Fruit fly (Drosophila melanogaster) whole organism, wandering third instar larva: ENCODE data around the gene CG31224.
A peak's percentile ranks its signal among the peaks of the same experiment; 100 is the strongest.

ENCODE experiments used
- Abd-B ChIP-seq: fragments of >200 bp; optimal IDR thresholded peaks from 2 replicates; lab custom pipeline; 2017; ENCODE audit warnings: missing biosample characterization, missing genetic modification characterization
- CG32264 ChIP-seq: fragments of 200-800 bp; sonication (Bioruptor generic); optimal IDR thresholded peaks from 2 replicates; lab custom pipeline; 2016; ENCODE audit warnings: missing biosample characterization, missing genetic modification characterization
- CG9705 ChIP-seq: fragments of 200-800 bp; sonication (Bioruptor generic); optimal IDR thresholded peaks from 2 replicates; lab custom pipeline; 2018; ENCODE audit warnings: missing biosample characterization, mild to moderate bottlenecking, missing genetic modification characterization
- Dfd ChIP-seq: fragments of >200 bp; optimal IDR thresholded peaks from 2 replicates; lab custom pipeline; 2017; ENCODE audit warnings: missing biosample characterization, missing genetic modification characterization
- Dif ChIP-seq: fragments of 200-275, 200-300 bp; sonication (Bioruptor generic); optimal IDR thresholded peaks from 2 replicates; lab custom pipeline; 2018; ENCODE audit warnings: missing biosample characterization, missing genetic modification characterization; ENCODE audit not compliant: partially characterized antibody
- GATAd ChIP-seq: sonication (Bioruptor generic); optimal IDR thresholded peaks from 2 replicates; lab custom pipeline; 2016; ENCODE audit warnings: missing biosample characterization, missing genetic modification characterization
- HLH106 ChIP-seq: fragments of 200-800 bp; optimal IDR thresholded peaks from 3 replicates; lab custom pipeline; 2019; ENCODE audit warnings: missing biosample characterization, mild to moderate bottlenecking, missing genetic modification characterization, moderate library complexity
- Hnf4 ChIP-seq: fragments of 200-800 bp; sonication (Bioruptor generic); optimal IDR thresholded peaks from 2 replicates; lab custom pipeline; 2016; ENCODE audit warnings: missing biosample characterization, mild to moderate bottlenecking, missing genetic modification characterization
- Hr78 ChIP-seq: fragments of >200 bp; optimal IDR thresholded peaks from 2 replicates; lab custom pipeline; 2017; ENCODE audit warnings: missing biosample characterization, missing genetic modification characterization
- Hr83 ChIP-seq: fragments of 200-300 bp; sonication (Bioruptor generic); optimal IDR thresholded peaks from 2 replicates; lab custom pipeline; 2016; ENCODE audit warnings: missing biosample characterization, mild to moderate bottlenecking, missing genetic modification characterization, moderate library complexity; ENCODE audit not compliant: poor library complexity, severe bottlenecking
- Jra ChIP-seq: sonication (Bioruptor generic); optimal IDR thresholded peaks from 2 replicates; lab custom pipeline; 2016; ENCODE audit warnings: missing biosample characterization, missing genetic modification characterization
- Mio ChIP-seq: sonication (Bioruptor generic); optimal IDR thresholded peaks from 2 replicates; lab custom pipeline; 2016; ENCODE audit warnings: missing biosample characterization, missing genetic modification characterization
- Myc ChIP-seq: fragments of >200 bp; optimal IDR thresholded peaks from 2 replicates; lab custom pipeline; 2017
- OdsH ChIP-seq: fragments of 200-800 bp; sonication (Bioruptor generic); optimal IDR thresholded peaks from 2 replicates; lab custom pipeline; 2016; ENCODE audit warnings: missing biosample characterization, mild to moderate bottlenecking, missing genetic modification characterization
- Rel ChIP-seq, 2 experiments: fragments of 200-800 bp; sonication (Bioruptor generic) in 1 of 2; optimal IDR thresholded peaks; 2 replicates in 1 of 2; 3 replicates in 1 of 2; lab custom pipeline; 2016 to 2019; ENCODE audit warnings: mild to moderate bottlenecking in 2 of 2, missing biosample characterization in 2 of 2, missing genetic modification characterization in 2 of 2, moderate library complexity in 1 of 2
- Sp1 ChIP-seq: fragments of 200-800 bp; sonication (Bioruptor generic); optimal IDR thresholded peaks from 3 replicates; lab custom pipeline; 2019; ENCODE audit warnings: missing biosample characterization, mild to moderate bottlenecking, missing genetic modification characterization, moderate library complexity
- Vsx2 ChIP-seq: fragments of 200-300, 225-300 bp; sonication (Bioruptor generic); optimal IDR thresholded peaks from 2 replicates; lab custom pipeline; 2018; ENCODE audit warnings: missing biosample characterization, missing genetic modification characterization; ENCODE audit not compliant: partially characterized antibody
- br ChIP-seq: fragments of 200-800 bp; sonication (Bioruptor generic); optimal IDR thresholded peaks from 2 replicates; lab custom pipeline; 2016; ENCODE audit warnings: missing biosample characterization, missing genetic modification characterization
- brk ChIP-seq: fragments of 200-800 bp; sonication (Bioruptor generic); optimal IDR thresholded peaks from 2 replicates; lab custom pipeline; 2016; ENCODE audit warnings: missing biosample characterization, mild to moderate bottlenecking, missing genetic modification characterization
- dl ChIP-seq, 2 experiments: fragments of 175-275, 200-275 bp in 1 of 2; fragments of 200-275 bp in 1 of 2; sonication (Bioruptor generic); optimal IDR thresholded peaks; lab custom pipeline; 2018; ENCODE audit warnings: mild to moderate bottlenecking in 2 of 2, missing biosample characterization in 2 of 2, missing genetic modification characterization in 2 of 2, moderate library complexity in 2 of 2; ENCODE audit not compliant: partially characterized antibody in 2 of 2, insufficient read depth in 1 of 2
- dmrt93B ChIP-seq: fragments of 200-800 bp; sonication (Bioruptor generic); optimal IDR thresholded peaks from 2 replicates; lab custom pipeline; 2018; ENCODE audit warnings: missing biosample characterization, mild to moderate bottlenecking, missing genetic modification characterization
- dsf ChIP-seq: sonication (Bioruptor generic); optimal IDR thresholded peaks from 2 replicates; lab custom pipeline; 2016; ENCODE audit warnings: missing biosample characterization, missing genetic modification characterization, borderline replicate concordance
- ey ChIP-seq: fragments of 200-800 bp; sonication (Bioruptor generic); optimal IDR thresholded peaks from 2 replicates; lab custom pipeline; 2016; ENCODE audit warnings: missing biosample characterization, missing genetic modification characterization
- foxo ChIP-seq, 2 experiments: fragments of 200-800 bp; sonication (Bioruptor generic); optimal IDR thresholded peaks; 2 replicates in 1 of 2; 3 replicates in 1 of 2; lab custom pipeline; 2016 to 2017; ENCODE audit warnings: missing biosample characterization in 2 of 2, missing genetic modification characterization in 2 of 2
- fru ChIP-seq: fragments of 200-800 bp; sonication (Bioruptor generic); optimal IDR thresholded peaks from 3 replicates; lab custom pipeline; 2016; ENCODE audit warnings: missing biosample characterization, mild to moderate bottlenecking, missing genetic modification characterization
- h ChIP-seq: fragments of 200-800 bp; sonication (Bioruptor generic); optimal IDR thresholded peaks from 3 replicates; lab custom pipeline; 2016; ENCODE audit warnings: missing biosample characterization, mild to moderate bottlenecking, missing genetic modification characterization
- jim ChIP-seq: fragments of 175-275, 200-325 bp; sonication (Bioruptor generic); optimal IDR thresholded peaks from 2 replicates; lab custom pipeline; 2016; ENCODE audit warnings: missing biosample characterization, mild to moderate bottlenecking, missing genetic modification characterization
- lola ChIP-seq: fragments of >200 bp; optimal IDR thresholded peaks from 2 replicates; lab custom pipeline; 2017; ENCODE audit warnings: missing biosample characterization, missing genetic modification characterization
- pan ChIP-seq: fragments of >200 bp; optimal IDR thresholded peaks from 2 replicates; lab custom pipeline; 2017
- psq ChIP-seq: fragments of 200-800 bp; sonication (Bioruptor generic); optimal IDR thresholded peaks from 3 replicates; lab custom pipeline; 2017; ENCODE audit warnings: missing biosample characterization, mild to moderate bottlenecking, missing genetic modification characterization, moderate library complexity
- rgr ChIP-seq: fragments of 200-800 bp; sonication (Bioruptor generic); optimal IDR thresholded peaks from 3 replicates; lab custom pipeline; 2016; ENCODE audit warnings: missing biosample characterization, mild to moderate bottlenecking, missing genetic modification characterization
- sage ChIP-seq: fragments of 200-800 bp; sonication (Bioruptor generic); optimal IDR thresholded peaks from 2 replicates; lab custom pipeline; 2016; ENCODE audit warnings: missing biosample characterization, mild to moderate bottlenecking, missing genetic modification characterization
- sv ChIP-seq: fragments of 200-800 bp; sonication (Bioruptor generic); optimal IDR thresholded peaks from 3 replicates; lab custom pipeline; 2016; ENCODE audit warnings: missing biosample characterization, missing genetic modification characterization
- usp ChIP-seq: fragments of >200 bp; optimal IDR thresholded peaks from 2 replicates; lab custom pipeline; 2017; ENCODE audit warnings: missing biosample characterization, missing genetic modification characterization
- woc ChIP-seq: sonication (Bioruptor generic); optimal IDR thresholded peaks from 2 replicates; lab custom pipeline; 2016; ENCODE audit warnings: missing biosample characterization, mild to moderate bottlenecking, missing genetic modification characterization

Gene CG31224

dm6 chr3R:18681054-18681453 is 21.9 kb upstream of the CG31224 start:
- TF ChIP-seq usp (no peak), pan (lab: Kevin White, UChicago) (no peak), Hr83 (GFP tag; lab: Kevin White, UChicago) (no peak), Jra (GFP tag; lab: Kevin White, UChicago) (no peak), Dfd (GFP tag; lab: Kevin White, UChicago) (no peak), OdsH (GFP tag; lab: Kevin White, UChicago) (no peak), ey (GFP tag; lab: Kevin White, UChicago) (no peak), sage (no peak), CG9705 (GFP tag; lab: Kevin White, UChicago) (no peak), sv (GFP tag; lab: Kevin White, UChicago) (no peak), Dif (GFP tag; lab: Kevin White, UChicago) (no peak), h (GFP tag; lab: Kevin White, UChicago) (no peak), psq (no peak), brk (no peak), dmrt93B (GFP tag; lab: Kevin White, UChicago) (no peak)

DNA sequence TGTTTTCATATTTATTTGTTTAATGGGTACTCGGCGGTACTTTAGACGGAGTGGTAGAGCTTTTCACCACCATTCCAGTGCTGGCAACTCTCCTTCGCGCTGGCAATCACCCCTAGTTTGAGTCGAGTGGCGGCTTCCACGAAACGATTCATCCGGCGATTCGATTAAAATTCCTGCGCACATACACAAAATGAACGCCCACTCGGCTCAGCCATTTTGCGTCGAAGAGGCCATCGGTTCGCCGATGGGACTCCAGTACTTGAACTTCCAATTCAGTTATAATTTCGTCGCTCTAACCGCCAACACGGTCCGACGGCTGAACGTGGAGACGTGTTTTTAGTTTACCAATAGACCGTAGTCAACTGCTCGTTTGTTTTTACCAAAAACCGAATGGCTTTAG is 21.2 kb upstream of the CG31224 start, which contains the start of the genes CG46318 and ChT:
Gene CG46318 (plus strand): TSS at position 273 of the 400 bp plus-strand sequence.
Gene ChT (plus strand): TSS at position 273 of the 400 bp plus-strand sequence.
- TF ChIP-seq Abd-B (GFP tag; lab: Kevin White, UChicago) = no peak

DNA sequence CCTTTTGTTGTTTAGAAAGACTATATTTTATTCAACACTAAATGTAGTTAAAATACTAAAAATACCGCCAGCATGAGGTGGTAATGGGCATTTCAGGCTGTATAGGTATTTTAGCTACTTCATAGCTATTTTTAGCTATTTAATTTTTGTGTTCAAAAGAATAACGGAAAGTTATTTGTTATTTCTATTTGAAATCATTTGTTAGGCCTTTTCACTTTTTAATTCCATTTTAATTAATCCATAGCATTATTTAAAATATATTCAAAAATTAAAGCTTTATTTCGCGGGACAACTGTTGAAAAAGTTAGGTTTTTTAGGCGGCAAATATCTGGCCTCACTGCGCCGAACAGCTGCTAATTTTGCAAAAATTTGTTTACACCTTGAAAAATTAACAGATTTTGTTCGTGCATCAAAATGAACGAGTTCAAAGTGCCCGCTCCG is 18.4 kb upstream of the CG31224 start, which contains the start of the genes dind and CG7706:
Gene dind (minus strand): TSS at position 40 of the 441 bp plus-strand sequence.
Gene CG7706 (plus strand): TSS at position 319 of the 441 bp plus-strand sequence.
- TF ChIP-seq dl (GFP tag; optimal IDR thresholded peaks at IDR 0.05; lab: Kevin White, UChicago; ENCODE audit: insufficient read depth in 1 of 2, partially characterized antibody in 2 of 2) = no peak
- TF ChIP-seq Myc (lab: Kevin White, UChicago) = peak; percentile 80
- TF ChIP-seq, all 38 proteins: peak for 1

- TF ChIP-seq Abd-B (GFP tag; lab: Kevin White, UChicago) (no peak), ey (GFP tag; lab: Kevin White, UChicago) (no peak), jim (no peak), Rel (GFP tag; optimal IDR thresholded peaks at IDR 0.05; lab: Kevin White, UChicago) (no peak), Rel (tag; optimal IDR thresholded peaks at IDR 0.05; lab: Kevin White, UChicago) (no peak), sv (GFP tag; lab: Kevin White, UChicago) (no peak), Mio (GFP tag; lab: Kevin White, UChicago) (no peak), Vsx2 (GFP tag; lab: Kevin White, UChicago) (no peak), dsf (GFP tag; lab: Kevin White, UChicago) (no peak), dmrt93B (GFP tag; lab: Kevin White, UChicago) (no peak), Jra (GFP tag; lab: Kevin White, UChicago) (no peak), Hr83 (GFP tag; lab: Kevin White, UChicago) (no peak)
Measured at dm6 chr3R:18671112-18671729, 12.1 kb upstream of the CG31224 start, which contains the start of gene CG31230. Gene CG31230 (plus strand): TSS chr3R:18671679.

DNA sequence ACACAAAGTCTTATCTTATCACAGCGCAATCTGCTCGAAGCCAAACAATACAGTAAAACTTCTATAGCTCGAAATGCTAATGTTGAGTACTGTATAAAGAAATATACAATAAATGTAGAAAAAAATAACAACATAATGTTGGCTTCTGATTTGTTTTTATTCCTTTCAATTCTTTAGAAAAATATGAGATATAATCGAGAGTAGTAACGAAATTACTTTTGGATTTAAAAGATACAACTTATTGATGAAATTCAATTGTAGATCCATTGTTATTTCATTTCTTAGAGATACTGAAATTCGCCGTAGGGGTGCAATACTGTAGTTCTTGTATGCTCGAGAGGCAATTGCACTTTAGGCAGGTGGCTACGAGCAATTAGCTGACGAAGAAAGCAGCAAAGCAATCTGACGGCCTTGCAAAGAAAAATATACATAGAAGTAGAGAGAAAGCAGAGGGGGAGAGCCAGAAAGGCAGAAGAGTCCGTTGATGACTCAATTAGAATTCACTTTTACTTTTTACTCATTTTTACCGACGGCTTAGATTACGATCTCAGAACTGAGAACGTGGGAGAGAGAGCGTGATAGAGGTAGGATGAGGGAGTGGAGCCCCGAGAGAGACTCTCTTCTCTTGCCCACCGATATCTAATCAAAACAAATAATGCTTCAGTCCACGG is 11.5 kb upstream of the CG31224 start:
- TF ChIP-seq Hr78 (GFP tag; lab: Kevin White, UChicago) = no peak
- no peak for TF ChIP-seq dsf (GFP tag; lab: Kevin White, UChicago)
- TF ChIP-seq Abd-B (GFP tag; lab: Kevin White, UChicago) = no peak
- no peak for TF ChIP-seq Myc (lab: Kevin White, UChicago)
- TF ChIP-seq Dif (GFP tag; lab: Kevin White, UChicago) = peak; percentile 64
- peak; percentile 63 for TF ChIP-seq h (GFP tag; lab: Kevin White, UChicago)
- TF ChIP-seq jim = no peak
- TF ChIP-seq HLH106 (tag; lab: Kevin White, UChicago) = peak; percentile 74
- peak; percentile 54 for TF ChIP-seq OdsH (GFP tag; lab: Kevin White, UChicago)
- TF ChIP-seq usp = no peak
- peak; percentile 24 for TF ChIP-seq CG32264 (GFP tag; lab: Kevin White, UChicago)
- no peak for TF ChIP-seq Hnf4
- peak; percentile 51 to 93 for TF ChIP-seq foxo (GFP tag; optimal IDR thresholded peaks at IDR 0.05; lab: Kevin White, UChicago)
- no peak for TF ChIP-seq sage
- peak; percentile 70 for TF ChIP-seq psq
- TF ChIP-seq Vsx2 (GFP tag; lab: Kevin White, UChicago) = peak; percentile 66
- TF ChIP-seq CG9705 (GFP tag; lab: Kevin White, UChicago) = no peak
- no peak for TF ChIP-seq sv (GFP tag; lab: Kevin White, UChicago)
- TF ChIP-seq Jra (GFP tag; lab: Kevin White, UChicago) = peak; percentile 22
- no peak for TF ChIP-seq Mio (GFP tag; lab: Kevin White, UChicago)
- peak; percentile 41 for TF ChIP-seq br
- peak; percentile 61 for TF ChIP-seq rgr
- peak; percentile 71 for TF ChIP-seq woc
- no peak for TF ChIP-seq Dfd (GFP tag; lab: Kevin White, UChicago)
- TF ChIP-seq fru (GFP tag; lab: Kevin White, UChicago) = peak; percentile 69
- TF ChIP-seq Sp1 (GFP tag; lab: Kevin White, UChicago) = peak; percentile 53
- TF ChIP-seq GATAd = no peak
- TF ChIP-seq ey (GFP tag; lab: Kevin White, UChicago) = peak; percentile 69
- no peak for TF ChIP-seq lola
